Worm (Caenorhabditis elegans) whole organism, L1 larva: ENCODE results near the gene srw-103.
"Not testable (repeated sequence)": the region's sequence is repeated elsewhere in the genome, so short reads cannot be mapped to it uniquely, and the experiment has no call there.

ENCODE experiments used
- aly-2 ChIP-seq: fragments of 150-350 bp; optimal IDR thresholded peaks from 2 replicates; lab custom pipeline; 2014; ENCODE audit warnings: missing biosample characterization, missing genetic modification characterization
- ceh-63 ChIP-seq: fragments of 200-800 bp; sonication (Bioruptor generic); optimal IDR thresholded peaks from 2 replicates; lab custom pipeline; 2018; ENCODE audit warnings: mild to moderate bottlenecking, missing genetic modification characterization, missing compliant biosample characterization
- ceh-8 ChIP-seq: fragments of 200-800 bp; sonication (Bioruptor generic); optimal IDR thresholded peaks from 2 replicates; lab custom pipeline; 2018; ENCODE audit warnings: mild to moderate bottlenecking, missing genetic modification characterization, moderate library complexity, missing compliant biosample characterization
- efl-3 ChIP-seq: fragments of 200-800 bp; sonication (Bioruptor generic); optimal IDR thresholded peaks from 2 replicates; lab custom pipeline; 2018; ENCODE audit warnings: mild to moderate bottlenecking, missing genetic modification characterization, missing compliant biosample characterization
- elt-2 ChIP-seq: sonication (generic microtip); optimal IDR thresholded peaks from 2 replicates; lab custom pipeline; 2016; ENCODE audit warnings: missing genetic modification characterization, mild to moderate bottlenecking, inconsistent platforms, missing compliant biosample characterization, missing genetic modification reagents
- ets-5 ChIP-seq: fragments of 200-800 bp; sonication (Bioruptor generic); IDR thresholded peaks from 2 replicates; pipeline ENCODE4 v1.3.6; 2022; ENCODE audit warnings: missing genetic modification characterization, missing compliant biosample characterization
- fkh-10 ChIP-seq: sonication (generic microtip); optimal IDR thresholded peaks from 2 replicates; lab custom pipeline; 2017; ENCODE audit warnings: missing biosample characterization, missing genetic modification reagents, missing genetic modification characterization
- fos-1 ChIP-seq: fragments of 150-350 bp; optimal IDR thresholded peaks from 2 replicates; lab custom pipeline; 2014; ENCODE audit warnings: missing biosample characterization, missing genetic modification characterization
- grh-1 ChIP-seq: fragments of 200-800 bp; sonication (Bioruptor generic); IDR thresholded peaks from 2 replicates; pipeline ENCODE4 v1.3.6; 2022; ENCODE audit warnings: missing genetic modification reagents, missing genetic modification characterization, missing compliant biosample characterization
- hlh-17 ChIP-seq: fragments of 200-800 bp; sonication (Bioruptor generic); optimal IDR thresholded peaks from 2 replicates; lab custom pipeline; 2018; ENCODE audit warnings: missing genetic modification characterization, mild to moderate bottlenecking, missing compliant biosample characterization, moderate library complexity, borderline replicate concordance
- hpl-2 ChIP-seq: fragments of 150-350 bp; optimal IDR thresholded peaks from 2 replicates; lab custom pipeline; 2014; ENCODE audit warnings: missing biosample characterization, missing genetic modification reagents, missing genetic modification characterization
- isw-1 ChIP-seq: fragments of 200-800 bp; sonication (Bioruptor generic); IDR thresholded peaks from 2 replicates; pipeline ENCODE4 v1.3.6; 2022; ENCODE audit warnings: missing genetic modification characterization, missing compliant biosample characterization
- jun-1 ChIP-seq: fragments of 150-350 bp; optimal IDR thresholded peaks from 2 replicates; lab custom pipeline; 2014; ENCODE audit warnings: missing biosample characterization, missing genetic modification reagents, missing genetic modification characterization
- mab-9 ChIP-seq: fragments of 200-800 bp; sonication (Bioruptor generic); IDR thresholded peaks from 2 replicates; pipeline ENCODE4 v1.3.6; 2022; ENCODE audit warnings: missing genetic modification reagents, missing genetic modification characterization, missing compliant biosample characterization
- mef-2 ChIP-seq: fragments of 150-350 bp; optimal IDR thresholded peaks from 2 replicates; lab custom pipeline; 2014; ENCODE audit warnings: missing biosample characterization, missing genetic modification characterization
- mep-1 ChIP-seq: fragments of 150-350 bp; optimal IDR thresholded peaks from 2 replicates; lab custom pipeline; 2014; ENCODE audit warnings: missing biosample characterization, missing genetic modification characterization
- nhr-11 ChIP-seq: fragments of 150-350 bp; optimal IDR thresholded peaks from 2 replicates; lab custom pipeline; 2014; ENCODE audit warnings: missing biosample characterization, missing genetic modification characterization
- nhr-237 ChIP-seq: fragments of 150-350 bp; optimal IDR thresholded peaks from 2 replicates; lab custom pipeline; 2014; ENCODE audit warnings: missing biosample characterization, missing genetic modification characterization
- nhr-28 ChIP-seq: fragments of 150-350 bp; optimal IDR thresholded peaks from 2 replicates; lab custom pipeline; 2014; ENCODE audit warnings: missing biosample characterization, missing genetic modification characterization
- nhr-47 ChIP-seq: sonication (generic microtip); optimal IDR thresholded peaks from 2 replicates; lab custom pipeline; 2016; ENCODE audit warnings: mild to moderate bottlenecking, missing genetic modification characterization, moderate library complexity, missing compliant biosample characterization
- nhr-71 ChIP-seq: sonication (generic microtip); optimal IDR thresholded peaks from 2 replicates; lab custom pipeline; 2016; ENCODE audit warnings: mild to moderate bottlenecking, missing genetic modification characterization, moderate library complexity, missing compliant biosample characterization
- nhr-76 ChIP-seq: sonication (generic microtip); optimal IDR thresholded peaks from 2 replicates; lab custom pipeline; 2017; ENCODE audit warnings: missing biosample characterization, missing genetic modification characterization
- nhr-84 ChIP-seq: sonication (generic microtip); optimal IDR thresholded peaks from 2 replicates; lab custom pipeline; 2017; ENCODE audit warnings: missing biosample characterization, missing genetic modification characterization
- nhr-90 ChIP-seq: sonication (generic microtip); optimal IDR thresholded peaks from 2 replicates; lab custom pipeline; 2016; ENCODE audit warnings: mild to moderate bottlenecking, missing genetic modification characterization, missing compliant biosample characterization; ENCODE audit not compliant: poor library complexity
- skn-1 ChIP-seq: fragments of 150-350 bp; optimal IDR thresholded peaks from 2 replicates; lab custom pipeline; 2014; ENCODE audit warnings: missing biosample characterization, missing genetic modification characterization
- sptf-1 ChIP-seq: fragments of 150-350 bp; optimal IDR thresholded peaks from 2 replicates; lab custom pipeline; 2014; ENCODE audit warnings: missing biosample characterization, missing genetic modification characterization
- unc-130 ChIP-seq: fragments of 150-350 bp; optimal IDR thresholded peaks from 2 replicates; lab custom pipeline; 2017; ENCODE audit warnings: missing biosample characterization, missing genetic modification characterization, inconsistent platforms
- unc-30 ChIP-seq: sonication (generic microtip); optimal IDR thresholded peaks from 2 replicates; lab custom pipeline; 2017; ENCODE audit warnings: missing biosample characterization, missing genetic modification characterization
- vab-15 ChIP-seq: sonication (generic microtip); optimal IDR thresholded peaks from 2 replicates; lab custom pipeline; 2017; ENCODE audit warnings: missing genotype, mild to moderate bottlenecking, missing genetic modification characterization, missing compliant biosample characterization
- zag-1 ChIP-seq: fragments of 150-350 bp; optimal IDR thresholded peaks from 2 replicates; lab custom pipeline; 2014; ENCODE audit warnings: missing biosample characterization, missing genetic modification characterization
- ztf-11 ChIP-seq, 2 experiments: sonication (generic microtip); optimal IDR thresholded peaks; 2 replicates each; lab custom pipeline; 2016 to 2017; ENCODE audit warnings: missing genetic modification characterization in 2 of 2, missing biosample characterization in 1 of 2, missing compliant biosample characterization in 1 of 2
- ztf-4 ChIP-seq: fragments of 150-350 bp; optimal IDR thresholded peaks from 2 replicates; lab custom pipeline; 2014; ENCODE audit warnings: missing biosample characterization, missing genetic modification characterization

srw-103 gene

DNA sequence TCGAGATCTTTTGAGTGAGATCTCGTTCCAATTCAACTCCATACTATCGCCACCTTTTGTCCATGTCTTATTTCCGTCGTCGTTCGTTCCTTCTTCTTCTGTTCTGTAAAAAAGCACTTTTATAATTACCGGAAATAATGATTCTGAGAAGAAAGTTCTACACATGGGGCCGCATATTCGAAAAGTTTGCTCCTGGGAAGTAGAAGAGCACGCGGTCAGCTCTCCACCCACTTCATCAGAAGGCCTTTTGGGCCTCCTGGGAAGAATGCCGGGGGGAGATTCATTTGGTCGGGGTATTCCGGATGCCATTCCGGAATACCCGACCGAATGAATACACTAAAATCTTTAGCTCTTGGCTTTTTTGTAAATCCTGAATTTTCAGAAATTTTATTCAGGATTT is 24.5 kb upstream of the srw-103 start, which contains the start of gene Y46H3C.5:
Y46H3C.5 (minus strand) TSS at position 2 of the 400 bp plus-strand sequence.
- TF ChIP-seq elt-2; zag-1 (tag; lab: Kevin White, UChicago); nhr-84 (tag; lab: Kevin White, UChicago): not testable (repeated sequence)

- TF ChIP-seq mef-2 (tag; lab: Kevin White, UChicago); isw-1 (GFP tag; lab: Robert Waterston, UW); ceh-8 (GFP tag; lab: Kevin White, UChicago): not testable (repeated sequence)
Measured at ce11 chrV:1693876-1694275, 23.1 kb upstream of the srw-103 start, which contains the start of gene Y46H3C.7. Y46H3C.7 (minus strand) TSS chrV:1694022.

DNA sequence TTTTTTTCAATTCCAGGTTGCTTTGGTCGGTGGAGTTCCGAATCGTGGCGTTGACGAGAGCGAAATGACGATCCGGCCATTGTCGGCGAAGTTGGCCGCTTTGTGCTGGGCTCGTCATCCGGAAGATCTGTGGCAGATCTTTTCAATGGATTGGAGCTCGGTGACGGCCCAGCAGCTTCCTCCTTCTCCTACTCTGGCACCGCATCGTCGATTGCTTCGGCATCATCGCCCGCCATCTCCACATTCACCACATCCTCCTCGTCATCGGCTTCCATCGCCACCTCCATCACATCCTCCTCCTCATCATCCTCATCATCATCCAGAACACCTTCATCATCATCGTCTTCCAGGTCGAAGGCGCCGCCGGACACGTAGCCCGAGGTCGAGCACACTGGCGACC is 18.6 kb upstream of the srw-103 start:
- TF ChIP-seq fos-1 (tag; lab: Kevin White, UChicago) = no peak
- TF ChIP-seq unc-30 = no peak
- no peak for TF ChIP-seq sptf-1 (tag; lab: Kevin White, UChicago)
- no peak for TF ChIP-seq mep-1 (tag; lab: Kevin White, UChicago)
- no peak for TF ChIP-seq nhr-71 (tag; lab: Kevin White, UChicago)
- no peak for TF ChIP-seq nhr-76 (tag; lab: Kevin White, UChicago)
- TF ChIP-seq nhr-11 = no peak
- TF ChIP-seq efl-3 (GFP tag; lab: Kevin White, UChicago) = no peak
- TF ChIP-seq skn-1 (tag; lab: Kevin White, UChicago) = no peak
- no peak for TF ChIP-seq nhr-47 (tag; lab: Kevin White, UChicago)
- no peak for TF ChIP-seq ceh-63 (GFP tag; lab: Kevin White, UChicago)
- TF ChIP-seq grh-1 (GFP tag; lab: Robert Waterston, UW) = no peak
- no peak for TF ChIP-seq zag-1 (tag; lab: Kevin White, UChicago)
- no peak for TF ChIP-seq aly-2 (tag; lab: Kevin White, UChicago)
- TF ChIP-seq nhr-28 (tag; lab: Kevin White, UChicago) = no peak
- TF ChIP-seq ztf-11 (tag; optimal IDR thresholded peaks at IDR 0.05; lab: Kevin White, UChicago) = no peak

ce11 chrV:1699228-1699795 is 17.7 kb upstream of the srw-103 start:
- TF ChIP-seq nhr-47 (tag; lab: Kevin White, UChicago) (no peak), jun-1 (tag; lab: Kevin White, UChicago) (no peak), mab-9 (GFP tag; lab: Robert Waterston, UW) (no peak), mef-2 (tag; lab: Kevin White, UChicago) (no peak), hpl-2 (GFP tag; lab: Kevin White, UChicago) (no peak), efl-3 (GFP tag; lab: Kevin White, UChicago) (no peak), vab-15 (tag; lab: Kevin White, UChicago) (no peak), nhr-237 (tag; lab: Kevin White, UChicago) (no peak), ets-5 (GFP tag; lab: Robert Waterston, UW) (no peak), unc-130 (tag; lab: Kevin White, UChicago) (no peak), nhr-90 (tag; lab: Kevin White, UChicago) (no peak)

DNA sequence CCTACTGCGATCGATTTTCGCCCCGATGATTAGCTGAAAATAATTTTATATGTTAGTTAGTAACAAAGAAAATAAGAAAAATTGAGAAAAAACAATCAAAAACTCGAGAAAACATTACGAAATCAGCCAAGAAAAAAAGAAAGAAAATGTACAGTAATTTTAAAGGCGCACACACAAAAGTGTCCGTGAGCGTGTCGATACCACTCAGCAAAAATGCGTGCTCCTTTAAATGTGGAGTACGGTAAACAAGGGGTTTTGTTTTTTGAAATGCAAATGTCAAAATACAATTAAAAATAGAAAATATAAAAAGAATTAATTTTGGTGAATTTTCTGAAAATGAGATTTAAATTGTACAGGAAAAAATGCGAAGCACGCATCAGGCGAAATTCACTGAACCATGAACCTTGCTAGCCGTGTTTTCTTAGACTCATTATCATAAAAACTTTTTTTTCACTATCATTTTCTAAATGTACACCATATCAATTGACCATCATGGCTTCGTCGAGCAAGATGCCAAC is 15.3 kb upstream of the srw-103 start, which contains the start of gene srw-90:
srw-90 (plus strand) TSS at position 468 of the 518 bp plus-strand sequence.
- TF ChIP-seq fkh-10 (GFP tag; lab: Kevin White, UChicago) (no peak), elt-2 (no peak), ztf-4 (tag; lab: Kevin White, UChicago) (no peak)
- TF ChIP-seq, all 84 proteins: peak for 0

- TF ChIP-seq hlh-17 (GFP tag; lab: Kevin White, UChicago) = no peak
Measured at ce11 chrV:1708441-1708840, 8.6 kb upstream of the srw-103 start, which contains the start of gene srw-99. srw-99 (plus strand) TSS chrV:1708741.
